Worm (Caenorhabditis elegans) whole organism, midembryonic: ENCODE data around the gene pmk-1.

Source experiments
- T22C8.4 ChIP-seq: fragments of 200-800 bp; sonication (Bioruptor generic); IDR thresholded peaks from 2 replicates; pipeline ENCODE4 v1.3.6; 2022; ENCODE audit warnings: missing genetic modification characterization, missing compliant biosample characterization
- cog-1 ChIP-seq: sonication (generic microtip); optimal IDR thresholded peaks from 2 replicates; lab custom pipeline; 2016; ENCODE audit warnings: missing genetic modification characterization, missing compliant biosample characterization
- flt-1 ChIP-seq: fragments of 200-800 bp; sonication (Bioruptor generic); IDR thresholded peaks from 2 replicates; pipeline ENCODE4 v1.3.6; 2022; ENCODE audit warnings: missing genetic modification characterization, missing compliant biosample characterization
- tab-1 ChIP-seq: fragments of 200-800 bp; sonication (Bioruptor generic); IDR thresholded peaks from 2 replicates; pipeline ENCODE4 v1.3.6; 2022; ENCODE audit warnings: missing genetic modification characterization, missing compliant biosample characterization
- ztf-29 ChIP-seq: fragments of 200-800 bp; sonication (Bioruptor generic); IDR thresholded peaks from 2 replicates; pipeline ENCODE4 v1.3.6; 2022; ENCODE audit warnings: missing genetic modification reagents, missing genetic modification characterization, missing compliant biosample characterization

ce11 chrIV:8148494-8148893 is at the start of gene pmk-1:
- no peak for TF ChIP-seq ztf-29 (GFP tag; lab: Robert Waterston, UW)
- TF ChIP-seq flt-1 (GFP tag; lab: Robert Waterston, UW) = no peak
- no peak for TF ChIP-seq tab-1 (GFP tag; lab: Robert Waterston, UW)
- no peak for TF ChIP-seq T22C8.4
- TF ChIP-seq cog-1 (tag; lab: Kevin White, UChicago) = no peak
